Worm (Caenorhabditis elegans): Measurements from ENCODE around the gene K09E2.2.

- TF ChIP-seq W03F9.2 (tag; optimal IDR thresholded peaks at IDR 0.05) (peak; percentile 22), dao-5 (tag; optimal IDR thresholded peaks at IDR 0.05) (no peak), him-1 (tag; optimal IDR thresholded peaks at IDR 0.05) (no peak)
Measured at ce11 chrX:8674514-8674913, 1.7 kb downstream of the K09E2.2 start.
